Fruit fly (Drosophila melanogaster): ENCODE data around the gene CG3819.

dm6 chr3L:18968193-18968969, 46.5 kb upstream of the CG3819 start:
- TF ChIP-seq CG6854 (GFP tag; optimal IDR thresholded peaks at IDR 0.05) (no peak), Met (GFP tag; optimal IDR thresholded peaks at IDR 0.05) (no peak), dac (GFP tag; optimal IDR thresholded peaks at IDR 0.05) (no peak), CG11294 (GFP tag; IDR thresholded peaks at IDR 0.05) (no peak), cyc (GFP tag; optimal IDR thresholded peaks at IDR 0.05) (no peak), Sox14 (GFP tag; optimal IDR thresholded peaks at IDR 0.05) (no peak), Lpt (GFP tag; optimal IDR thresholded peaks at IDR 0.05) (no peak), CG16779 (tag; optimal IDR thresholded peaks at IDR 0.05) (no peak), Ets21C (GFP tag; optimal IDR thresholded peaks at IDR 0.05) (no peak), Eip93F (GFP tag; optimal IDR thresholded peaks at IDR 0.05) (no peak), Hr4 (GFP tag; optimal IDR thresholded peaks at IDR 0.05) (no peak), CG6792 (GFP tag; optimal IDR thresholded peaks at IDR 0.05) (no peak)

Measured in whole organism, prepupa.